Fruit fly (Drosophila melanogaster) whole organism, adult: ENCODE measurements around the gene Tusp.
A peak's percentile ranks its signal among the peaks of the same experiment; 100 is the strongest.

Experiments
- CG11617 ChIP-seq: fragments of 200-800 bp; sonication (Bioruptor generic); optimal IDR thresholded peaks from 2 replicates; lab custom pipeline; 2017; ENCODE audit warnings: mild to moderate bottlenecking, missing biosample characterization, missing genetic modification reagents, missing genetic modification characterization
- CG12768 ChIP-seq: fragments of 200-800 bp; sonication (Bioruptor generic); optimal IDR thresholded peaks from 2 replicates; lab custom pipeline; 2017; ENCODE audit warnings: missing biosample characterization, missing genetic modification characterization, mild to moderate bottlenecking, moderate library complexity, missing genetic modification reagents
- CG14711 ChIP-seq: fragments of 200-800 bp; sonication (Bioruptor generic); optimal IDR thresholded peaks from 2 replicates; lab custom pipeline; 2018; ENCODE audit warnings: missing biosample characterization, mild to moderate bottlenecking, missing genetic modification characterization, moderate library complexity
- CG1620 ChIP-seq: fragments of 200-800 bp; sonication (Bioruptor generic); optimal IDR thresholded peaks from 2 replicates; lab custom pipeline; 2016; ENCODE audit warnings: missing biosample characterization, missing genetic modification characterization
- CG33017 ChIP-seq: fragments of 200-800 bp; sonication (Bioruptor generic); optimal IDR thresholded peaks from 2 replicates; lab custom pipeline; 2018; ENCODE audit warnings: missing biosample characterization, mild to moderate bottlenecking, missing genetic modification characterization, moderate library complexity
- CG5204 ChIP-seq: fragments of 200-800 bp; sonication (Bioruptor generic); optimal IDR thresholded peaks from 2 replicates; lab custom pipeline; 2016; ENCODE audit warnings: missing biosample characterization, missing genetic modification characterization
- CG7045 ChIP-seq: fragments of 200-800 bp; sonication (Bioruptor generic); optimal IDR thresholded peaks from 2 replicates; lab custom pipeline; 2017; ENCODE audit warnings: missing biosample characterization, mild to moderate bottlenecking, missing genetic modification characterization
- CG7101 ChIP-seq: fragments of 200-800 bp; sonication (Bioruptor generic); optimal IDR thresholded peaks from 2 replicates; lab custom pipeline; 2018; ENCODE audit warnings: missing biosample characterization, mild to moderate bottlenecking, missing genetic modification characterization, moderate library complexity
- Clk ChIP-seq: fragments of 200-800 bp; sonication (Bioruptor generic); optimal IDR thresholded peaks from 2 replicates; lab custom pipeline; 2017; ENCODE audit warnings: missing biosample characterization, missing genetic modification characterization
- Crg-1 ChIP-seq: fragments of 200-800 bp; sonication (Bioruptor generic); optimal IDR thresholded peaks from 2 replicates; lab custom pipeline; 2016; ENCODE audit warnings: missing biosample characterization, missing genetic modification characterization
- Hr96 ChIP-seq: fragments of 200-800 bp; sonication (Bioruptor generic); optimal IDR thresholded peaks from 2 replicates; lab custom pipeline; 2016; ENCODE audit warnings: missing biosample characterization, missing genetic modification characterization
- Mnt ChIP-seq: fragments of 200-800 bp; sonication (Bioruptor generic); optimal IDR thresholded peaks from 2 replicates; lab custom pipeline; 2016; ENCODE audit warnings: missing biosample characterization, mild to moderate bottlenecking, missing genetic modification characterization
- bab1 ChIP-seq: fragments of 200-800 bp; sonication (Bioruptor generic); optimal IDR thresholded peaks from 3 replicates; lab custom pipeline; 2019; ENCODE audit warnings: missing biosample characterization, mild to moderate bottlenecking, missing genetic modification characterization, moderate library complexity
- cic ChIP-seq: fragments of 200-800 bp; sonication (Bioruptor generic); optimal IDR thresholded peaks from 2 replicates; lab custom pipeline; 2017; ENCODE audit warnings: missing biosample characterization, mild to moderate bottlenecking, missing genetic modification characterization, moderate library complexity
- cnc ChIP-seq, 2 experiments: fragments of >200 bp; optimal IDR thresholded peaks; 2 replicates each; lab custom pipeline; 2017
- kay ChIP-seq: fragments of 200-800 bp; sonication (Bioruptor generic); peaks from one replicate; lab custom pipeline; 2016; ENCODE audit warnings: missing biosample characterization, missing genetic modification characterization, borderline replicate concordance
- ovo ChIP-seq: fragments of 200-800 bp; sonication (Bioruptor generic); optimal IDR thresholded peaks from 2 replicates; lab custom pipeline; 2016; ENCODE audit warnings: missing biosample characterization, missing genetic modification characterization
- pad ChIP-seq: fragments of 200-800 bp; sonication (Bioruptor generic); optimal IDR thresholded peaks from 3 replicates; lab custom pipeline; 2017; ENCODE audit warnings: missing biosample characterization, missing genetic modification characterization, mild to moderate bottlenecking, moderate library complexity, missing genetic modification reagents
- tj ChIP-seq: fragments of 200-800 bp; sonication (Bioruptor generic); optimal IDR thresholded peaks from 3 replicates; lab custom pipeline; 2017; ENCODE audit warnings: missing biosample characterization, mild to moderate bottlenecking, missing genetic modification characterization, moderate library complexity
- toe ChIP-seq: fragments of 200-800 bp; sonication (Bioruptor generic); optimal IDR thresholded peaks from 2 replicates; lab custom pipeline; 2016; ENCODE audit warnings: missing biosample characterization, missing genetic modification characterization

Tusp gene

dm6 chr3R:27581263-27581868 lies 26.3 kb upstream of the Tusp start:
- TF ChIP-seq cic (GFP tag; lab: Kevin White, UChicago) (peak; percentile 97), Crg-1 (GFP tag; lab: Kevin White, UChicago) (no peak), kay (GFP tag; lab: Kevin White, UChicago) (no peak), pad (GFP tag; lab: Kevin White, UChicago) (peak; percentile 35), Clk (GFP tag; lab: Kevin White, UChicago) (peak; percentile 25), CG7101 (tag; lab: Kevin White, UChicago) (peak; percentile 79), ovo (GFP tag; lab: Kevin White, UChicago) (peak; percentile 3), CG12768 (peak; percentile 76), CG7045 (GFP tag; lab: Kevin White, UChicago) (peak; percentile 59), CG33017 (peak; percentile 89), CG1620 (GFP tag; lab: Kevin White, UChicago) (peak; percentile 18), CG5204 (GFP tag; lab: Kevin White, UChicago) (peak; percentile 41), CG11617 (GFP tag; lab: Kevin White, UChicago) (peak; percentile 54), Mnt (GFP tag; lab: Kevin White, UChicago) (peak; percentile 84), tj (GFP tag; lab: Kevin White, UChicago) (peak; percentile 32), toe (GFP tag; lab: Kevin White, UChicago) (peak; percentile 34), bab1 (GFP tag; lab: Kevin White, UChicago) (peak; percentile 31), CG14711 (tag; lab: Kevin White, UChicago) (peak; percentile 61), cnc (optimal IDR thresholded peaks at IDR 0.05; lab: Kevin White, UChicago) (no peak), Hr96 (peak; percentile 66)

DNA sequence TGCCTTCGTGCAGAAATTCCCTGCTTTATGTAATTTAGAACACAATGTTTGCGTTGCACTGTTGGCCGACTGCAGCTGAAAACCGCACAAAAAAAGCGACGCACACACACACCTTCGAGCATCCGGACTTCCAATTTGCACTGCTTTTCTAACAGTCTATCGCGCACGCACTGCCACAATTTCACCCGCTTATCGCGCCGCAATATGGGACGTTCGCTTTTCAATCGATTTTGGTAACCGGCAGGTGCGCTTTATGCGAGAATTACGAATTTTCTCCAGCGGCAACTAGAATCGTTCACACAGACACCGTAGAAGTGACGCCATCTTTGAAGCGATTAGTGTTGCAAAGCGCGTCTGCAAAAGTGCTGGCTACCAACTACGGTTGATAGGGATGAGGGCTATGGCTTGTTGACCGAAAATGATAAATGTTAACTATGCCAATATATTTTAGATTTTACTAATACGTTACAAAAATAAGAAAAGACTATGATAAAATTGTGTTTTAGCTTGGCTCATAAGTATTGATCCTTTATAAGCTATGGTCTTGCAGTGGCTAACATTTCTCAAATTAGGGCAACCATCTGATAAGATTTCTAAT lies 25.7 kb upstream of the Tusp start, which contains the start of gene wdb:
Gene wdb, minus strand, starts transcription at position 352 of the 598 bp plus-strand sequence.
- TF ChIP-seq CG33017 (peak; percentile 23), Crg-1 (GFP tag; lab: Kevin White, UChicago) (peak; percentile 62), CG5204 (GFP tag; lab: Kevin White, UChicago) (peak; percentile 68), toe (GFP tag; lab: Kevin White, UChicago) (peak; percentile 81), CG12768 (peak; percentile 75), CG11617 (GFP tag; lab: Kevin White, UChicago) (peak; percentile 53), Mnt (GFP tag; lab: Kevin White, UChicago) (peak; percentile 64), CG14711 (tag; lab: Kevin White, UChicago) (peak; percentile 28), pad (GFP tag; lab: Kevin White, UChicago) (peak; percentile 54), CG1620 (GFP tag; lab: Kevin White, UChicago) (peak; percentile 91), kay (GFP tag; lab: Kevin White, UChicago) (no peak), tj (GFP tag; lab: Kevin White, UChicago) (peak; percentile 18), ovo (GFP tag; lab: Kevin White, UChicago) (no peak), bab1 (GFP tag; lab: Kevin White, UChicago) (no peak), Hr96 (peak; percentile 49), Clk (GFP tag; lab: Kevin White, UChicago) (peak; percentile 59), CG7045 (GFP tag; lab: Kevin White, UChicago) (peak; percentile 56), cic (GFP tag; lab: Kevin White, UChicago) (no peak), cnc (optimal IDR thresholded peaks at IDR 0.05; lab: Kevin White, UChicago) (no peak), CG7101 (tag; lab: Kevin White, UChicago) (peak; percentile 72)

DNA sequence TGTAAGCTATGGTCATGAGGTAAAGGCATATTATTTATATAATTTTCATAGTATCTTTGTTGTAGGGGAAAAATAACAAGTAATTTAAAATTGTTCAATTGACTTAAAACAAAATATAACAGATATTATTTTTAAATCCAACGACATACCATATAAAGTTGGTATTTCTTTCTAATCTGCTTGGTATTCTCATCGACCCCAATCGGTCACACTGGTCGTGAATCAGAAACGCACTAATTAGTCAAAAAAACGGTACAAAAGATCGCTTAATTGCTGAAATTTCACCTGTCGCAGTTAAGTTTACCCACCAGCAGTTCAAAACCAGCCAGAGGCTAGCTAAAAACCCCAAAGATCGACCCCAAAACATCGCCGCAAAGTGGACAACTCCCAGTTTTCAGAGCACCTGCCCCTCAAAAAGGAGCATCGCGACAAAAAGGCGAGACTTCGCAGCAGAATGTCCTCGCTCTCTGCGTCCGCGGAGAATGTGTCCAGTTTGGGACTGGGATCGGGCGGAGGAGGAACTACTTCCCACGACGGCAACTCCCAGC lies 25.0 kb upstream of the Tusp start, which contains the start of gene pins:
Gene pins, plus strand, starts transcription at position 207 of the 548 bp plus-strand sequence.
- TF ChIP-seq tj (GFP tag; lab: Kevin White, UChicago) (no peak), CG12768 (no peak), cic (GFP tag; lab: Kevin White, UChicago) (no peak), Mnt (GFP tag; lab: Kevin White, UChicago) (no peak)

DNA sequence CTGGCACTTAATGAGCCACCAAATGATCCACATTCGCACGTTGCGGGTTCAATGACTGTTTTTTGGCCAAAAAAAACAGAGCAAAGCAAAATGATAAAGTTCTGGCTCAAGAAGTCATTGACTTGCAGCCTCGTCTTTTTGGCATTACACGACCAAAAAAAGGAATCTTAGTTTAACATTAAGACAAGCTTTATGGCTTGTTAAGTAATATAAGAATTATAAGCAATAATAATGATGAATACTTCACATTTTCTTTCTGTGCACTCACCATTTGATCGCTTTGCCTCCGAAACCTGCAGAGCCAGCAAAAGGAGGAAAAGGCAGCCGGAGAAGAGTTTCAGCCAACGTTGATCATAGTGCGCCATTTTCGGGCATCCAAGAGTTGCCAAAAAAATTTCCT lies 14.5 kb upstream of the Tusp start:
- TF ChIP-seq Mnt (GFP tag; lab: Kevin White, UChicago) (no peak), toe (GFP tag; lab: Kevin White, UChicago) (no peak), cnc (optimal IDR thresholded peaks at IDR 0.05; lab: Kevin White, UChicago) (no peak), ovo (GFP tag; lab: Kevin White, UChicago) (no peak), Clk (GFP tag; lab: Kevin White, UChicago) (no peak), kay (GFP tag; lab: Kevin White, UChicago) (no peak), pad (GFP tag; lab: Kevin White, UChicago) (no peak), CG7045 (GFP tag; lab: Kevin White, UChicago) (no peak), Hr96 (no peak), CG33017 (no peak), cic (GFP tag; lab: Kevin White, UChicago) (no peak), CG7101 (tag; lab: Kevin White, UChicago) (no peak), CG11617 (GFP tag; lab: Kevin White, UChicago) (no peak), CG5204 (GFP tag; lab: Kevin White, UChicago) (no peak), bab1 (GFP tag; lab: Kevin White, UChicago) (no peak)

DNA sequence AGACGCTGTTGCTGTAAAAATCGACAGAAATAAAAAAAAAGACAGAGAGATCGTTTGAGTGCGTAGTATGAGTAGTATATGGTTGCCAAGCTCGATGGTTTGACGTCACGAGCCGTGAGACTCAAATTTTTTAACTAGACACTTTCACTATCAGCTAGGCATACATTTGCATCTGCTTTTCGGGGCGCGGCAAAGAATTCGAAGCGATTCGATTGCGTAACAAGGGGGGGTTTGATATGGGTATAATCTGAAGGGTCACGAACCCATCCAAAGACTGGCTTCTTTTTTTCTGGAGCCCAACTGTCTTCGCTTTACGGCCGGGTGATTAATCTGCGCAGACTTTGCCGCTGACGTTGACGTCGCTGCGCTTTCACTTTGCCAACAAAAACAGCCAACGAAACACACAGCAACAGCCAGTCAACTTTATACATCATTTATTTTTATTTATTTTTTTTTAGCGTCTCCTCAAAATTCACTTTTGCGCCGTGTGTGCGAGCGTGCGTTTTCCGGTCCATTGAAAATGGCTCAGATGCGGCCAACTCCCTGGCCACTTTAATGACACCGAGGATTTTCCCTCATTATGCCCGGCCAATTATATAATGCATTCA lies 14.0 kb upstream of the Tusp start:
- TF ChIP-seq CG5204 (GFP tag; lab: Kevin White, UChicago): no peak
- TF ChIP-seq toe (GFP tag; lab: Kevin White, UChicago): no peak
- TF ChIP-seq CG11617 (GFP tag; lab: Kevin White, UChicago): no peak
- no peak for TF ChIP-seq ovo (GFP tag; lab: Kevin White, UChicago)
- TF ChIP-seq kay (GFP tag; lab: Kevin White, UChicago): no peak
- no peak for TF ChIP-seq pad (GFP tag; lab: Kevin White, UChicago)
- no peak for TF ChIP-seq cic (GFP tag; lab: Kevin White, UChicago)
- no peak for TF ChIP-seq tj (GFP tag; lab: Kevin White, UChicago)
- no peak for TF ChIP-seq Clk (GFP tag; lab: Kevin White, UChicago)
- TF ChIP-seq Mnt (GFP tag; lab: Kevin White, UChicago): no peak
- TF ChIP-seq CG7045 (GFP tag; lab: Kevin White, UChicago): no peak
- no peak for TF ChIP-seq Hr96
- no peak for TF ChIP-seq CG33017
- no peak for TF ChIP-seq CG14711 (tag; lab: Kevin White, UChicago)
- no peak for TF ChIP-seq cnc (optimal IDR thresholded peaks at IDR 0.05; lab: Kevin White, UChicago)
- no peak for TF ChIP-seq bab1 (GFP tag; lab: Kevin White, UChicago)
